Worm (Caenorhabditis elegans) whole organism, midembryonic: ENCODE measurements around the gene fbxa-72.

ENCODE experiments used
- T22C8.4 ChIP-seq: fragments of 200-800 bp; sonication (Bioruptor generic); IDR thresholded peaks from 2 replicates; pipeline ENCODE4 v1.3.6; 2022; ENCODE audit warnings: missing genetic modification characterization, missing compliant biosample characterization
- cog-1 ChIP-seq: sonication (generic microtip); optimal IDR thresholded peaks from 2 replicates; lab custom pipeline; 2016; ENCODE audit warnings: missing genetic modification characterization, missing compliant biosample characterization
- flt-1 ChIP-seq: fragments of 200-800 bp; sonication (Bioruptor generic); IDR thresholded peaks from 2 replicates; pipeline ENCODE4 v1.3.6; 2022; ENCODE audit warnings: missing genetic modification characterization, missing compliant biosample characterization
- klf-2 ChIP-seq: fragments of 200-800 bp; sonication (Bioruptor generic); conservative IDR thresholded peaks from 2 replicates; pipeline ENCODE4 v1.3.6; 2022; ENCODE audit warnings: missing genetic modification reagents, missing genetic modification characterization, missing compliant biosample characterization
- med-1 ChIP-seq: sonication (generic microtip); optimal IDR thresholded peaks from 2 replicates; lab custom pipeline; 2017; ENCODE audit warnings: missing genetic modification characterization, mild to moderate bottlenecking, missing compliant biosample characterization, antibody characterized with exemption, missing genetic modification reagents; ENCODE audit not compliant: insufficient read depth
- ref-1 ChIP-seq: fragments of 200-800 bp; sonication (Bioruptor generic); conservative IDR thresholded peaks from 2 replicates; pipeline ENCODE4 v1.3.6; 2022; ENCODE audit warnings: missing genetic modification reagents, missing genetic modification characterization, missing compliant biosample characterization
- tab-1 ChIP-seq: fragments of 200-800 bp; sonication (Bioruptor generic); IDR thresholded peaks from 2 replicates; pipeline ENCODE4 v1.3.6; 2022; ENCODE audit warnings: missing genetic modification characterization, missing compliant biosample characterization
- ztf-23 ChIP-seq: fragments of 200-800 bp; sonication (Bioruptor generic); IDR thresholded peaks from 2 replicates; pipeline ENCODE4 v1.3.6; 2022; ENCODE audit warnings: missing genetic modification reagents, missing genetic modification characterization, missing compliant biosample characterization
- ztf-29 ChIP-seq: fragments of 200-800 bp; sonication (Bioruptor generic); IDR thresholded peaks from 2 replicates; pipeline ENCODE4 v1.3.6; 2022; ENCODE audit warnings: missing genetic modification reagents, missing genetic modification characterization, missing compliant biosample characterization

The fbxa-72 gene

ce11 chrV:635630-636029 is 40.9 kb downstream of the fbxa-72 start:
- no peak for TF ChIP-seq ref-1 (GFP tag; lab: Robert Waterston, UW)
- TF ChIP-seq klf-2, result no peak
- TF ChIP-seq ztf-23 (GFP tag; lab: Robert Waterston, UW), result no peak
- no peak for TF ChIP-seq ztf-29 (GFP tag; lab: Robert Waterston, UW)
- no peak for TF ChIP-seq cog-1
- no peak for TF ChIP-seq T22C8.4 (GFP tag; lab: Robert Waterston, UW)
- no peak for TF ChIP-seq flt-1 (GFP tag; lab: Robert Waterston, UW)
- TF ChIP-seq tab-1 (GFP tag; lab: Robert Waterston, UW), result no peak
- no peak for TF ChIP-seq med-1 (GFP tag; lab: Kevin White, UChicago)

- TF ChIP-seq cog-1 (no peak), klf-2 (no peak), med-1 (GFP tag; lab: Kevin White, UChicago) (no peak), flt-1 (GFP tag; lab: Robert Waterston, UW) (no peak), T22C8.4 (GFP tag; lab: Robert Waterston, UW) (no peak), ztf-29 (GFP tag; lab: Robert Waterston, UW) (no peak)
Measured at ce11 chrV:634855-635254, 41.7 kb downstream of the fbxa-72 start, which contains the start of gene F48G7.10. Gene F48G7.10 (minus strand): TSS chrV:634955.

- TF ChIP-seq tab-1 (GFP tag; lab: Robert Waterston, UW) (no peak), ztf-29 (GFP tag; lab: Robert Waterston, UW) (no peak), klf-2 (no peak), flt-1 (GFP tag; lab: Robert Waterston, UW) (no peak), cog-1 (no peak), ztf-23 (GFP tag; lab: Robert Waterston, UW) (no peak), med-1 (GFP tag; lab: Kevin White, UChicago) (no peak), T22C8.4 (GFP tag; lab: Robert Waterston, UW) (no peak), ref-1 (GFP tag; lab: Robert Waterston, UW) (no peak)
Measured at ce11 chrV:631832-632231, 44.7 kb downstream of the fbxa-72 start.

- TF ChIP-seq cog-1, result no peak
- TF ChIP-seq med-1 (GFP tag; lab: Kevin White, UChicago), result no peak
- no peak for TF ChIP-seq ztf-29 (GFP tag; lab: Robert Waterston, UW)
- TF ChIP-seq ztf-23 (GFP tag; lab: Robert Waterston, UW), result no peak
- TF ChIP-seq klf-2, result no peak
- TF ChIP-seq tab-1 (GFP tag; lab: Robert Waterston, UW), result no peak
- no peak for TF ChIP-seq flt-1 (GFP tag; lab: Robert Waterston, UW)
- TF ChIP-seq T22C8.4 (GFP tag; lab: Robert Waterston, UW), result no peak
- no peak for TF ChIP-seq ref-1 (GFP tag; lab: Robert Waterston, UW)
Measured at ce11 chrV:628527-628926, 48.0 kb downstream of the fbxa-72 start, which contains the start of gene F48G7.9. Gene F48G7.9 (minus strand): TSS chrV:628627.

ce11 chrV:627585-627984 is 49.0 kb downstream of the fbxa-72 start, which contains the start of gene F48G7.8:
Gene F48G7.8 (minus strand): TSS chrV:627685.
- TF ChIP-seq cog-1 (no peak), klf-2 (no peak), ztf-23 (GFP tag; lab: Robert Waterston, UW) (no peak), flt-1 (GFP tag; lab: Robert Waterston, UW) (no peak), tab-1 (GFP tag; lab: Robert Waterston, UW) (no peak), med-1 (GFP tag; lab: Kevin White, UChicago) (no peak), T22C8.4 (GFP tag; lab: Robert Waterston, UW) (no peak), ztf-29 (GFP tag; lab: Robert Waterston, UW) (no peak)

ce11 chrV:626321-626720 is 50.2 kb downstream of the fbxa-72 start, which contains the start of gene F48G7.7:
Gene F48G7.7 (minus strand): TSS chrV:626421.
- TF ChIP-seq T22C8.4 (GFP tag; lab: Robert Waterston, UW) (no peak), tab-1 (GFP tag; lab: Robert Waterston, UW) (no peak), med-1 (GFP tag; lab: Kevin White, UChicago) (no peak), ref-1 (GFP tag; lab: Robert Waterston, UW) (no peak), ztf-29 (GFP tag; lab: Robert Waterston, UW) (no peak), ztf-23 (GFP tag; lab: Robert Waterston, UW) (no peak)

- no peak for TF ChIP-seq med-1 (GFP tag; lab: Kevin White, UChicago)
- no peak for TF ChIP-seq tab-1 (GFP tag; lab: Robert Waterston, UW)
- no peak for TF ChIP-seq T22C8.4 (GFP tag; lab: Robert Waterston, UW)
Measured at ce11 chrV:624922-625321, 51.6 kb downstream of the fbxa-72 start, which contains the start of gene srt-17. Gene srt-17 (minus strand): TSS chrV:625022.
